Fruit fly (Drosophila melanogaster) whole organism, pupa: ENCODE measurements around the gene CG11560.

ENCODE experiments used
- CG10348 ChIP-seq: fragments of 200-800 bp; sonication (Bioruptor generic); IDR thresholded peaks from 2 replicates; pipeline ENCODE4 v1.3.6; 2022; ENCODE audit warnings: missing biosample characterization, missing genetic modification characterization
- CG17806 ChIP-seq: fragments of 200-800 bp; sonication (Bioruptor generic); optimal IDR thresholded peaks from 2 replicates; lab custom pipeline; 2018; ENCODE audit warnings: missing biosample characterization, mild to moderate bottlenecking, missing genetic modification characterization, moderate library complexity
- CG32121 ChIP-seq: fragments of 200-800 bp; sonication (Bioruptor generic); IDR thresholded peaks from 2 replicates; pipeline ENCODE4 v1.3.6; 2022; ENCODE audit warnings: missing biosample characterization, missing genetic modification characterization
- CG34367 ChIP-seq: fragments of 200-800 bp; sonication (Bioruptor generic); optimal IDR thresholded peaks from 2 replicates; lab custom pipeline; 2018; ENCODE audit warnings: missing biosample characterization, mild to moderate bottlenecking, missing genetic modification characterization
- fd96Ca ChIP-seq: fragments of 200-800 bp; sonication (Bioruptor generic); IDR thresholded peaks from 3 replicates; pipeline ENCODE4 v1.3.6; 2022; ENCODE audit warnings: missing biosample characterization, missing genetic modification characterization

DNA sequence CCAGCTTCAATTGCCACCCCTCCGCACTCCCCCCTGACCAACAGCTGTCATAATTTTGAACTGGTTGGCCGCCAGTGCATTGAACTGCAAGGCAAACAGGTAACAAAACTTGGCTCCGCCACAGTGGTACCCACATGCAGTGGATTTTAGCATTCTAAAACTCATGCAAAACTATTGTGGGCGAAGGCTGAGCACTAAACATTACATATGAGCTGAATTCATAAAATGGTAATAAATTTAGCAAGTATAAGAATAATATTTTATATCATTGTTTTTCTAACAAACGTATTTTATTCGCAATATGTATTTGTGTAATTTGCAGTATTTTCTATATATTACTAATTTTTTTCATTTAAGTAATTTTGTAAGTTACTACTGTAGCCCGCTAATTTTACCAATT, 47.4 kb upstream of the CG11560 start:
- no peak for TF ChIP-seq CG17806 (tag; lab: Kevin White, UChicago)
- 0 out of 2 replicates have a peak, but pooled peaks have one; percentile 25 for TF ChIP-seq CG10348
- peak; percentile 63; the same call in 2 of the 3 replicates for TF ChIP-seq fd96Ca (GFP tag; lab: Robert Waterston, UW)
- no peak for TF ChIP-seq CG34367 (tag; lab: Kevin White, UChicago)
- TF ChIP-seq CG32121 (GFP tag; lab: Robert Waterston, UW) = peak; percentile 75
